Worm (Caenorhabditis elegans) whole organism, L4/young adult: ENCODE results near the gene F45E1.4.

Source experiments
- dao-5 ChIP-seq: sonication (generic microtip); optimal IDR thresholded peaks from 2 replicates; lab custom pipeline; 2016; ENCODE audit warnings: missing genotype, missing genetic modification characterization, moderate library complexity, missing compliant biosample characterization
- him-1 ChIP-seq: sonication (generic microtip); optimal IDR thresholded peaks from 2 replicates; lab custom pipeline; 2016; ENCODE audit warnings: missing genotype, missing genetic modification reagents, missing genetic modification characterization, missing compliant biosample characterization

ce11 chrX:8004845-8005244 is 19.1 kb downstream of the F45E1.4 start:
- TF ChIP-seq him-1 (no peak), dao-5 (tag; lab: Kevin White, UChicago) (no peak)
